Fruit fly (Drosophila melanogaster) S2 (cell line): ENCODE data around the gene mRpS22.
"Not testable (repeated sequence)": the region's sequence is repeated elsewhere in the genome, so short reads cannot be mapped to it uniquely, and the experiment has no call there.

Source experiments
- CG8478 ChIP-seq: fragments of >200 bp; optimal IDR thresholded peaks from 2 replicates; lab custom pipeline; 2018
- CTCF ChIP-seq, 2 experiments: fragments of >200 bp; optimal IDR thresholded peaks; 2 replicates each; lab custom pipeline; 2018

- TF ChIP-seq CTCF (optimal IDR thresholded peaks at IDR 0.05; lab: Kevin White, UChicago); CG8478 (lab: Kevin White, UChicago): not testable (repeated sequence)
Measured at dm6 chr3R:27960473-27960872, 43.8 kb downstream of the mRpS22 start, which contains the start of gene CG31253.
